Worm (Caenorhabditis elegans) whole organism, early embryonic: ENCODE data around the gene F35F11.2.

ENCODE experiments used
- ama-1 ChIP-seq: fragments of 150-350 bp; optimal IDR thresholded peaks from 2 replicates; lab custom pipeline; 2014
- ceh-36 ChIP-seq: sonication (generic microtip); optimal IDR thresholded peaks from 2 replicates; lab custom pipeline; 2016; ENCODE audit warnings: missing genetic modification characterization, inconsistent platforms, missing compliant biosample characterization
- ets-7 ChIP-seq: sonication (generic microtip); optimal IDR thresholded peaks from 2 replicates; lab custom pipeline; 2016; ENCODE audit warnings: missing genotype, missing genetic modification characterization, missing compliant biosample characterization
- hmg-4 ChIP-seq: fragments of 200-800 bp; sonication (Bioruptor generic); optimal IDR thresholded peaks from 2 replicates; lab custom pipeline; 2018; ENCODE audit warnings: mild to moderate bottlenecking, missing genetic modification characterization, missing compliant biosample characterization
- pes-1 ChIP-seq: fragments of 200-800 bp; sonication (Bioruptor generic); IDR thresholded peaks from 2 replicates; pipeline ENCODE4 v1.3.6; 2022; ENCODE audit warnings: missing genetic modification reagents, missing genetic modification characterization, missing compliant biosample characterization
- tbx-11 ChIP-seq: fragments of 200-800 bp; sonication (Bioruptor generic); IDR thresholded peaks from 2 replicates; pipeline ENCODE4 v1.3.6; 2022; ENCODE audit warnings: missing genetic modification characterization, missing compliant biosample characterization
- tbx-37 ChIP-seq: fragments of 200-800 bp; sonication (Bioruptor generic); conservative IDR thresholded peaks from 2 replicates; pipeline ENCODE4 v1.3.6; 2022; ENCODE audit warnings: missing genetic modification reagents, missing genetic modification characterization, missing compliant biosample characterization

DNA sequence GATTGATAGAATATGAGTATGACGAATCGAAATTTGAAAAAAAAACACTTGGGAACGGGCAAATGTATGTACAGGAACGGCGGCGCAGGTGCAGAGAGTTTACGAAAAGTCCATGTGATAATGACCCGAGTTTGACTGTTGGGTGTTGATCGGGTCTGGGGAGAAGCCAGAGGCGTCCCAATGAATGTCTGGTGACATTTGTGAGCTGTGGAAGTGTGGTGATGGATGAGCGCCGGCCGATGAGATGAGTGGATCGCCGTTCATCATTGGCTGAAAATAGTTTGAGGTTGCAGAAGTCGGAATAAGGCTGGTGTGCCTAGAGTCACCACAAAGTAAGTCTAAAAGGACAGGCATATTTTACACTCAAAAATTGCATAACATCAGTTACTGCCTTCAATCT, 24.4 kb upstream of the F35F11.2 start:
- no peak for TF ChIP-seq ama-1
- no peak for TF ChIP-seq tbx-37
- TF ChIP-seq ets-7 (tag; lab: Kevin White, UChicago): no peak
- no peak for TF ChIP-seq ceh-36 (tag; lab: Kevin White, UChicago)
- TF ChIP-seq pes-1 (GFP tag; lab: Robert Waterston, UW): no peak
- TF ChIP-seq hmg-4 (GFP tag; lab: Kevin White, UChicago): no peak
- TF ChIP-seq tbx-11 (GFP tag; lab: Robert Waterston, UW): no peak
